Fruit fly (Drosophila melanogaster): Measurements from ENCODE around the gene Ucp4B.
A peak's percentile ranks its signal among the peaks of the same experiment; 100 is the strongest.

The Ucp4B gene

dm6 chr2L:5999247-5999646 lies 29.6 kb downstream of the Ucp4B start, which contains the start of gene Kdm5 (continued):
- TF ChIP-seq Dref (GFP tag; IDR thresholded peaks at IDR 0.05): peak; percentile 50; the same call in 1 of the 2 replicates
- TF ChIP-seq Hr39 (optimal IDR thresholded peaks at IDR 0.05): no peak
- peak; percentile 22 for TF ChIP-seq p53 (GFP tag; optimal IDR thresholded peaks at IDR 0.05)
- no peak for TF ChIP-seq CG2875 (GFP tag; optimal IDR thresholded peaks at IDR 0.05)
- TF ChIP-seq otp (GFP tag; IDR thresholded peaks at IDR 0.05): no peak
- TF ChIP-seq CG15479 (GFP tag; optimal IDR thresholded peaks at IDR 0.05): no peak
- TF ChIP-seq ERR (GFP tag; optimal IDR thresholded peaks at IDR 0.05): no peak
- TF ChIP-seq sr (GFP tag; IDR thresholded peaks at IDR 0.05): no peak
- TF ChIP-seq trem (tag; optimal IDR thresholded peaks at IDR 0.05): peak; percentile 35
- no peak for TF ChIP-seq HHEX (GFP tag; optimal IDR thresholded peaks at IDR 0.05)
- no peak for TF ChIP-seq Hmx (GFP tag; optimal IDR thresholded peaks at IDR 0.05)
- no peak for TF ChIP-seq cato (GFP tag; optimal IDR thresholded peaks at IDR 0.05; ENCODE audit: borderline replicate concordance)
- TF ChIP-seq CG12155 (GFP tag; optimal IDR thresholded peaks at IDR 0.05): peak; percentile 39
- TF ChIP-seq CG10654 (GFP tag; optimal IDR thresholded peaks at IDR 0.05): no peak
- peak; percentile 8 for TF ChIP-seq CG18619 (GFP tag; optimal IDR thresholded peaks at IDR 0.05)
- no peak for TF ChIP-seq CG7928 (GFP tag; optimal IDR thresholded peaks at IDR 0.05)
- TF ChIP-seq Ets65A (GFP tag): no peak
- no peak for TF ChIP-seq NK7.1 (GFP tag; optimal IDR thresholded peaks at IDR 0.05)
- peak; percentile 64 for TF ChIP-seq zfh2 (GFP tag; optimal IDR thresholded peaks at IDR 0.05)
- no peak for TF ChIP-seq hkb (optimal IDR thresholded peaks at IDR 0.05)
- peak; percentile 41; the same call in 1 of the 2 replicates for TF ChIP-seq hkb (GFP tag; IDR thresholded peaks at IDR 0.05)
- TF ChIP-seq fd3F (GFP tag; optimal IDR thresholded peaks at IDR 0.05): no peak
- peak; percentile 84 for TF ChIP-seq gfzf (GFP tag; optimal IDR thresholded peaks at IDR 0.05)
- peak; percentile 61 for TF ChIP-seq CG2120 (GFP tag; optimal IDR thresholded peaks at IDR 0.05)
- no peak for TF ChIP-seq CG32772 (GFP tag; IDR thresholded peaks at IDR 0.05)
- TF ChIP-seq fu2 (GFP tag; optimal IDR thresholded peaks at IDR 0.05): peak; percentile 35
- no peak for TF ChIP-seq Atf-2 (GFP tag; optimal IDR thresholded peaks at IDR 0.05)
- TF ChIP-seq Hand (GFP tag; optimal IDR thresholded peaks at IDR 0.05): no peak
- TF ChIP-seq CG10274 (GFP tag; optimal IDR thresholded peaks at IDR 0.05): peak; percentile 65
- no peak for TF ChIP-seq Ptx1 (GFP tag; IDR thresholded peaks at IDR 0.05)
- peak; percentile 70; the same call in 2 of the 3 replicates for TF ChIP-seq CG11456 (GFP tag; IDR thresholded peaks at IDR 0.05)
- peak; percentile 43 for TF ChIP-seq BEAF-32 (GFP tag; optimal IDR thresholded peaks at IDR 0.05)
- no peak for TF ChIP-seq Poxn (GFP tag; IDR thresholded peaks at IDR 0.05)
- peak; percentile 68 for TF ChIP-seq Nf-YC (tag; optimal IDR thresholded peaks at IDR 0.05)
- no peak for TF ChIP-seq Sox100B (GFP tag; optimal IDR thresholded peaks at IDR 0.05)
- no peak for TF ChIP-seq sc (optimal IDR thresholded peaks at IDR 0.05)
- TF ChIP-seq sc (GFP tag; optimal IDR thresholded peaks at IDR 0.05): no peak
- TF ChIP-seq al (GFP tag; IDR thresholded peaks at IDR 0.05): no peak
- peak; percentile 30 for TF ChIP-seq tin (GFP tag; optimal IDR thresholded peaks at IDR 0.05)
- TF ChIP-seq Oli (tag; optimal IDR thresholded peaks at IDR 0.05): no peak
- TF ChIP-seq GATAe (GFP tag; conservative IDR thresholded peaks at IDR 0.05): peak; percentile 92
- peak; percentile 90 for TF ChIP-seq grn (GFP tag; optimal IDR thresholded peaks at IDR 0.05)
- TF ChIP-seq bab2 (GFP tag; optimal IDR thresholded peaks at IDR 0.05): no peak
- TF ChIP-seq CG3163 (GFP tag; optimal IDR thresholded peaks at IDR 0.05): no peak
- no peak for TF ChIP-seq h (optimal IDR thresholded peaks at IDR 0.05)
- peak; percentile 41 for TF ChIP-seq B-H2 (GFP tag; optimal IDR thresholded peaks at IDR 0.05)
- no peak for TF ChIP-seq nau (GFP tag; optimal IDR thresholded peaks at IDR 0.05)
- peak; percentile 30 for TF ChIP-seq CTCF (GFP tag; optimal IDR thresholded peaks at IDR 0.05)
- no peak for TF ChIP-seq dmrt11E (tag; optimal IDR thresholded peaks at IDR 0.05)
- no peak for TF ChIP-seq CG11695 (GFP tag; IDR thresholded peaks at IDR 0.05)
- TF ChIP-seq slbo (GFP tag; IDR thresholded peaks at IDR 0.05): peak; percentile 58
- peak; percentile 1 for TF ChIP-seq CG30020 (tag; optimal IDR thresholded peaks at IDR 0.05)
- TF ChIP-seq tio (GFP tag; optimal IDR thresholded peaks at IDR 0.05): no peak
- TF ChIP-seq pho (GFP tag; optimal IDR thresholded peaks at IDR 0.05): peak; percentile 42

Measured in whole organism, embryonic.